Worm (Caenorhabditis elegans) whole organism, L4/young adult: ENCODE data around the gene srw-10.

Source experiments
- W03F9.2 ChIP-seq: fragments of 150-350 bp; optimal IDR thresholded peaks from 2 replicates; lab custom pipeline; 2014; ENCODE audit warnings: missing biosample characterization, missing genetic modification characterization
- dao-5 ChIP-seq: sonication (generic microtip); optimal IDR thresholded peaks from 2 replicates; lab custom pipeline; 2016; ENCODE audit warnings: missing genotype, missing genetic modification characterization, moderate library complexity, missing compliant biosample characterization
- him-1 ChIP-seq: sonication (generic microtip); optimal IDR thresholded peaks from 2 replicates; lab custom pipeline; 2016; ENCODE audit warnings: missing genotype, missing genetic modification reagents, missing genetic modification characterization, missing compliant biosample characterization

srw-10 gene

ce11 chrIII:12755048-12755447 lies at the start of gene srw-10:
TSS of gene srw-10 (plus strand) at chrIII:12755348.
- no peak for TF ChIP-seq dao-5 (tag; lab: Kevin White, UChicago)
- no peak for TF ChIP-seq W03F9.2 (tag; lab: Kevin White, UChicago)
- no peak for TF ChIP-seq him-1 (tag; lab: Kevin White, UChicago)

DNA sequence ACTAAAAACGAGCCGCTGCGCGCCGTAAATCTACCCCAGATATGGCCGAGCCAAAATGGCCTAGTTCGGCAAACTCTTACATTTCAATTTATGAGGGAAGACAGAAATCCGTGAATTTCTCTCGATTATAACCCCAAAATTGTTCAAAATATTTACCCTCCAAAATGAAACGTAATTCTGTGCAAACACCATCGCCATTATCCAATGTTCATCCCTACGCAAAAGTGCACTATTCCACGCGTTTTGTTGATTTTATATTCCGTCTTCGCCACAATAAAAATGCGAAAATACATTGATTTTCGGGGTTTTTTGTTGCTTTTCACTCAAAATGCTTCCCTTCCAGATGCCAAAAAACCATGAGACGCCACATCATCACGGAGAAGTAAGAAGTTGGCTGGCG lies 43.9 kb upstream of the srw-10 start, which contains the start of gene hut-1:
hut-1 (plus strand) TSS at position 344 of the 400 bp plus-strand sequence.
- TF ChIP-seq W03F9.2 (tag; lab: Kevin White, UChicago) (no peak), him-1 (tag; lab: Kevin White, UChicago) (no peak), dao-5 (tag; lab: Kevin White, UChicago) (no peak)

DNA sequence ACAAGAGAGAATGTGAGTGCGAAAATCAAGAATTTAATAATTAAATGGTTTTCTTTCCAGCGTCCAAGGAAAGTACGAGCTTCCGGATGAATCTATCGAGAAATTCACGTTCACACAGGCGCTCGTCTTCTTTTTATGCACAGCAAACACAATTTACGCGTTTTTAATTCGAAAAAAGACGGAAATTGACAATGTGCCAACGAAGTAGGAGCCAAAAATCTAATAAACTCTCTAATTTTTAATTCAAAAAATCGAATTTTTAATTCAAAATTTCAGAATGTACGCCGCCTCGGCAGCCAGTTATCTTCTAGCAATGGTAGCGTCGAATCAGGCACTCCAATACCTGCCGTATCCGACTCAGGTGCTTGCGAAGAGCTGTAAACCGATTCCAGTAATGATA lies 43.5 kb upstream of the srw-10 start:
- TF ChIP-seq W03F9.2 (tag; lab: Kevin White, UChicago) (no peak), him-1 (tag; lab: Kevin White, UChicago) (no peak), dao-5 (tag; lab: Kevin White, UChicago) (no peak)

DNA sequence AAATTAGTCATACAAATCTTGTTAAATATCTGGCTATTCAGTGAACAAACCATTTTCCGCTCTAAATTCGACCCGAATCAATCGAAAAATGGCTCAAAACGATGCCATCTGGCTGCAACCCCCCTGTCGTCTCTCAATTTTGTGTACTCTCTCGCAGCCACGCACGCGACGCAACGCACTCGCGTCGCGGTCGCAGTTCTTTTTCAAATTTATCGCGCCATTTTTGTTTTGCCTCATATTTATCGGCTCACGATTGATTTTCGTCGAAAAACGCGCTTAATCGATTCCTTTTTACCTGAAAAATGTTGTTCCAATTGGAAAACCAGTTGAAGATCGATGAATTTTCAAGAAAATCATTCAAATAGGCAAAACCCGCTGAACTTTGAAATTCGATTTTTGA lies 41.3 kb upstream of the srw-10 start:
- TF ChIP-seq dao-5 (tag; lab: Kevin White, UChicago) (no peak), W03F9.2 (tag; lab: Kevin White, UChicago) (no peak), him-1 (tag; lab: Kevin White, UChicago) (no peak)

DNA sequence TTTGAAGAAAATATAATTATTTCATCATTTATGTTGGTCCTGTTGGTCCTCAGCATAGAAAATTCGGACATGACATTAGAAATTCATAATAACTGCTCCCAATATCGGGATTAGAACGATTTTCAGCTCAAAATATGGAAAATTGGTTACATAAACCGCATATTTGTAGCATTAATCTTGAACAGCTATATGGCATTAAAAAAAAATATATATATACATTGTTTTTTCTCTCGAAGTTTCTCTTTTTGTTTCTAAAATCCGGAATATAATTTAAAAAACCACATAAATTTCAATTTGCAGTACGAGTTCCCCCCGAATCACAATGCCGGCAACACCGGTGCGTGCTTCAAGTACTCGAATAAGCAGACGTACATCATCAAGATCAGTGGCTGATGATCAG lies 40.9 kb upstream of the srw-10 start, which contains the start of gene ssl-1:
ssl-1 (plus strand) TSS at position 301 of the 400 bp plus-strand sequence.
- TF ChIP-seq W03F9.2 (tag; lab: Kevin White, UChicago) (no peak), him-1 (tag; lab: Kevin White, UChicago) (no peak), dao-5 (tag; lab: Kevin White, UChicago) (no peak)

DNA sequence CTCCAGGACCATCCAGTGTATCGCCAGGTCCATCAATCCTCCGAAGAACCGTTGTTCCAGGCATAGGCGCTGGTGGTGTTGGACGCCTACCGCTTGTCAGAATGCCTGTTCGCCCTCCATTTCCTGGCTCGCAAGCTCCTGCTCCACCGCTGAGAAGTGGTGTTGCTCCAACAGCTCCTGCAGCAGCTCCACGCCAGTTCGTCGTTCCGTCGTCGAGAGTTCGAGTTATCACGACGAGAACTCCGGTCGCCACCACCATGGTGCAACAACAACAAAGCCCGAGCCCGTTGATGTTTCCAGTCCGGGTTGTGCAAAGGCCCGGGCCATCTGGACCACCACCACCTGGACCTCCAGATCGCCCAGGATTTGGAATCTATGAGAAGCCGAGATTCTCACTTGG lies 27.0 kb upstream of the srw-10 start:
- TF ChIP-seq dao-5 (tag; lab: Kevin White, UChicago) (no peak), him-1 (tag; lab: Kevin White, UChicago) (no peak), W03F9.2 (tag; lab: Kevin White, UChicago) (no peak)

ce11 chrIII:12738935-12739334 lies 16.2 kb upstream of the srw-10 start:
- TF ChIP-seq dao-5 (tag; lab: Kevin White, UChicago) (no peak), W03F9.2 (tag; lab: Kevin White, UChicago) (no peak), him-1 (tag; lab: Kevin White, UChicago) (no peak)

DNA sequence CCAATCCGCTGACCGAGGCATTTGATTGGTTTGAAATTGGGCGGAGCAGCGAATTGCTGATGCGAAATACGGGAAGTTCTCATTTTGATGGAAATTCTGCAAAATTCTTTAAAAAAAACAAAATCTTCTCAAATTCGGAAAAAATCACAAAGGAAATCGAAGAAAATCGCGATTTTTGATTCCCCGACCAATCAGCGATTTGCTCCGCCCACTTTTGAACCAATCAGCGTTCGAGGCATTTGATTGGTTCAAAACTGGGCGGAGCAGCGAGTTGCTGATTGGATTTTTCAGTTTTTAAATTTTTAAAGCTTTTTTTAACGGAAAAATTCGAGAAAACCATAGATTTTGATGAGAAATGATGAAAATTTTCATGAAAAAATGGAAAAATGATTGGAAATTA lies 14.8 kb upstream of the srw-10 start:
- TF ChIP-seq W03F9.2 (tag; lab: Kevin White, UChicago), result no peak

ce11 chrIII:12743515-12743914 lies 11.6 kb upstream of the srw-10 start:
- TF ChIP-seq dao-5 (tag; lab: Kevin White, UChicago), result no peak
- no peak for TF ChIP-seq W03F9.2 (tag; lab: Kevin White, UChicago)
- TF ChIP-seq him-1 (tag; lab: Kevin White, UChicago), result no peak

DNA sequence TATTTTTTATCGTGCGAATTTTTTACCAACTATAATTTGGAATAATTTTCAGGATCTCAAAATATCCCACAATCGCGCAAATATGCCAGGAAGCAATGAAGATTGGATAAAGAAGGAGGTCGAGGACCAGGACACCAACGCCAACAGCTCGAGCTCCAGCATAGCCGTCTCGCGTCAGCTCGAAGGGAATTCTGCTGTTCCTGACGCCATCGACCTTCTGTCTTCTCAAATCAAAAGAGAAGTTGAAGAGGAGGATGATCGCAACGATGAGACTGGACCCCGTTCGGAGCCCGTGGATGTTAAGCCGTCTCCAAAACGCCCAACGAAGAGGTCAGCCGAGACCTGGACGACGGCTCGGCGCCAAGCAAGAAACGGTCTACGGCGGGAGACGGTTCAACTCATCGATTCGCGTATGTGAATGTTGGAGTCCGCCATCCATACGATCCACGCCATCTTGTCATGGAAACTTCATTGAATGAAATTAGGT lies 8.7 kb upstream of the srw-10 start, which contains the start of gene Y111B2A.21:
Y111B2A.21 (plus strand) TSS at position 51 of the 487 bp plus-strand sequence.
- TF ChIP-seq W03F9.2 (tag; lab: Kevin White, UChicago), result no peak
- no peak for TF ChIP-seq dao-5 (tag; lab: Kevin White, UChicago)
- TF ChIP-seq him-1 (tag; lab: Kevin White, UChicago), result no peak

- no peak for TF ChIP-seq dao-5 (tag; lab: Kevin White, UChicago)
- no peak for TF ChIP-seq him-1 (tag; lab: Kevin White, UChicago)
- TF ChIP-seq W03F9.2 (tag; lab: Kevin White, UChicago), result no peak
Observed at ce11 chrIII:12750831-12751230, 4.3 kb upstream of the srw-10 start, which contains the start of the genes irld-60 and irld-20. TSS of gene irld-60 (minus strand) at chrIII:12750931. TSS of gene irld-20 (plus strand) at chrIII:12751109.

- TF ChIP-seq dao-5 (tag; lab: Kevin White, UChicago) (no peak), him-1 (tag; lab: Kevin White, UChicago) (no peak), W03F9.2 (tag; lab: Kevin White, UChicago) (no peak)
Observed at ce11 chrIII:12757367-12757766, 2.2 kb downstream of the srw-10 start, which contains the start of gene srw-9. TSS of gene srw-9 (plus strand) at chrIII:12757667.

ce11 chrIII:12764241-12764640 lies 9.1 kb downstream of the srw-10 start, which contains the start of the genes irld-19 and irld-61:
TSS of gene irld-19 (minus strand) at chrIII:12764341.
TSS of gene irld-61 (plus strand) at chrIII:12764553.
- TF ChIP-seq him-1 (tag; lab: Kevin White, UChicago) (no peak), W03F9.2 (tag; lab: Kevin White, UChicago) (no peak), dao-5 (tag; lab: Kevin White, UChicago) (no peak)

DNA sequence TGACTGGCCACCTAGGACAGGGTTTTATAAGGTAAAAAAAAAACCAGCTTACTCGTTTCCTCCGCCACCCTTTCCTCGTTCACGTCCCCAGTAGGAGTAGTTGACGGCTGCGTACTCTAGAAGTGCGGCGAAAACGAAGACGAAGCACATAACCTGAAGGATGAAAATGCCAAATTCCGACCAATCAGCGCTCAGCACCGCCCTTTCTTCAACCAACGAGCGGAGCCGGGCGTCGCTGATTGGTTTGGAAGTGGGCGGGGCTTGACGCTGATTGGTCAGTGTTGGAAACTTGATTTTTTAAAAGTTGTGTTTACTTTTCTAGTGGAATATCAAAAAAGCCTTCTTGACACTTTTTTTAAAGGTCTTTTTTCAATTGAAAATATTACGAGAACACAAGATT lies 18.6 kb downstream of the srw-10 start:
- TF ChIP-seq W03F9.2 (tag; lab: Kevin White, UChicago) (no peak), him-1 (tag; lab: Kevin White, UChicago) (no peak), dao-5 (tag; lab: Kevin White, UChicago) (no peak)
